Worm (Caenorhabditis elegans) whole organism, L4 larva: ENCODE measurements around the gene K10H10.13.

Experiments
- F49E8.2 ChIP-seq: sonication (generic microtip); optimal IDR thresholded peaks from 2 replicates; lab custom pipeline; 2016; ENCODE audit warnings: missing compliant biosample characterization, mild to moderate bottlenecking, missing genetic modification characterization, borderline replicate concordance
- R02D3.7 ChIP-seq: fragments of 150-350 bp; sonication (generic microtip); optimal IDR thresholded peaks from 3 replicates; lab custom pipeline; 2014; ENCODE audit warnings: missing biosample characterization, missing genetic modification characterization
- T26A8.4 ChIP-seq: fragments of 200-800 bp; sonication (Bioruptor generic); IDR thresholded peaks from 2 replicates; pipeline ENCODE4 v1.3.6; 2022; ENCODE audit warnings: missing genetic modification characterization, missing compliant biosample characterization
- Y48G9A.11 ChIP-seq: fragments of 200-800 bp; sonication (Bioruptor generic); IDR thresholded peaks from 2 replicates; pipeline ENCODE4 v1.3.6; 2022; ENCODE audit warnings: missing genetic modification reagents, missing genetic modification characterization, missing compliant biosample characterization
- aha-1 ChIP-seq: fragments of 150-350 bp; peaks from one replicate; lab custom pipeline; 2014; ENCODE audit warnings: missing biosample characterization, missing genetic modification characterization
- aly-2 ChIP-seq: sonication (generic microtip); optimal IDR thresholded peaks from 2 replicates; lab custom pipeline; 2018; ENCODE audit warnings: missing biosample characterization, missing genetic modification characterization
- ama-1 ChIP-seq: fragments of 150-350 bp; optimal IDR thresholded peaks from 2 replicates; lab custom pipeline; 2014; ENCODE audit warnings: inconsistent platforms, mixed read lengths
- arid-1 ChIP-seq: fragments of 200-800 bp; sonication (Bioruptor generic); conservative IDR thresholded peaks from 2 replicates; pipeline ENCODE4 v1.3.6; 2022; ENCODE audit warnings: missing genetic modification reagents, missing genetic modification characterization, missing compliant biosample characterization
- ceh-44 ChIP-seq: fragments of 200-800 bp; sonication (Bioruptor generic); IDR thresholded peaks from 2 replicates; pipeline ENCODE4 v1.3.6; 2022; ENCODE audit warnings: missing genetic modification reagents, missing genetic modification characterization, missing compliant biosample characterization
- ceh-62 ChIP-seq: sonication (generic microtip); optimal IDR thresholded peaks from 2 replicates; lab custom pipeline; 2017; ENCODE audit warnings: missing biosample characterization, missing genetic modification characterization
- ceh-82 ChIP-seq: sonication (generic microtip); optimal IDR thresholded peaks from 2 replicates; lab custom pipeline; 2017; ENCODE audit warnings: missing biosample characterization, missing genetic modification characterization
- ces-1 ChIP-seq: fragments of 150-350 bp; sonication (generic microtip); optimal IDR thresholded peaks from 4 replicates; lab custom pipeline; 2014; ENCODE audit warnings: missing biosample characterization, missing genetic modification reagents, missing genetic modification characterization
- daf-16 ChIP-seq, 3 experiments: sonication (generic microtip); optimal IDR thresholded peaks; 2 replicates each; lab custom pipeline; 2016 to 2017; ENCODE audit warnings: missing genetic modification characterization in 3 of 3, missing genetic modification reagents in 3 of 3, mild to moderate bottlenecking in 2 of 3, missing compliant biosample characterization in 2 of 3, missing biosample characterization in 1 of 3, moderate library complexity in 1 of 3
- daf-19 ChIP-seq: fragments of 200-800 bp; sonication (Bioruptor generic); conservative IDR thresholded peaks from 2 replicates; pipeline ENCODE4 v1.3.6; 2022; ENCODE audit warnings: missing genetic modification characterization, missing compliant biosample characterization
- dmd-6 ChIP-seq: fragments of 200-800 bp; sonication (Bioruptor generic); IDR thresholded peaks from 2 replicates; pipeline ENCODE4 v1.3.6; 2022; ENCODE audit warnings: missing genetic modification reagents, missing genetic modification characterization, missing compliant biosample characterization
- dmd-8 ChIP-seq: fragments of 200-800 bp; sonication (Bioruptor generic); IDR thresholded peaks from 2 replicates; pipeline ENCODE4 v1.3.6; 2022; ENCODE audit warnings: missing genetic modification characterization, missing compliant biosample characterization
- dpl-1 ChIP-seq: fragments of 150-350 bp; optimal IDR thresholded peaks from 2 replicates; lab custom pipeline; 2014; ENCODE audit warnings: missing biosample characterization, missing genetic modification reagents, missing genetic modification characterization
- duxl-1 ChIP-seq: sonication (generic microtip); optimal IDR thresholded peaks from 2 replicates; lab custom pipeline; 2016; ENCODE audit warnings: mild to moderate bottlenecking, missing genetic modification characterization, moderate library complexity, missing compliant biosample characterization; ENCODE audit not compliant: poor library complexity
- egl-43 ChIP-seq: fragments of 200-800 bp; sonication (Bioruptor generic); IDR thresholded peaks from 2 replicates; pipeline ENCODE4 v1.3.6; 2022; ENCODE audit warnings: missing genetic modification reagents, missing genetic modification characterization, missing compliant biosample characterization
- fkh-10 ChIP-seq: fragments of 150-350 bp; optimal IDR thresholded peaks from 2 replicates; lab custom pipeline; 2014; ENCODE audit warnings: missing biosample characterization, missing genetic modification reagents, missing genetic modification characterization
- gei-8 ChIP-seq: fragments of 200-800 bp; sonication (Bioruptor generic); optimal IDR thresholded peaks from 2 replicates; lab custom pipeline; 2018; ENCODE audit warnings: mild to moderate bottlenecking, missing genetic modification characterization, missing compliant biosample characterization
- hlh-30 ChIP-seq: sonication (generic microtip); optimal IDR thresholded peaks from 2 replicates; lab custom pipeline; 2017; ENCODE audit warnings: antibody characterized with exemption, mild to moderate bottlenecking, missing genetic modification characterization, missing compliant biosample characterization; ENCODE audit not compliant: insufficient read depth
- hmg-1.1 ChIP-seq: fragments of 200-800 bp; sonication (Bioruptor generic); IDR thresholded peaks from 2 replicates; pipeline ENCODE4 v1.3.6; 2022; ENCODE audit warnings: missing genetic modification reagents, missing genetic modification characterization, missing compliant biosample characterization
- lim-7 ChIP-seq: fragments of 200-800 bp; sonication (Bioruptor generic); IDR thresholded peaks from 2 replicates; pipeline ENCODE4 v1.3.6; 2022; ENCODE audit warnings: missing genetic modification characterization, missing compliant biosample characterization
- lin-13 ChIP-seq: fragments of 150-350 bp; optimal IDR thresholded peaks from 2 replicates; lab custom pipeline; 2014; ENCODE audit warnings: missing biosample characterization, missing genetic modification reagents, missing genetic modification characterization
- lin-15B ChIP-seq: fragments of 150-350 bp; sonication (generic microtip); optimal IDR thresholded peaks from 3 replicates; lab custom pipeline; 2014; ENCODE audit warnings: missing biosample characterization, missing genetic modification characterization
- lin-38 ChIP-seq: fragments of 200-800 bp; sonication (Bioruptor generic); IDR thresholded peaks from 2 replicates; pipeline ENCODE4 v1.3.6; 2022; ENCODE audit warnings: missing genetic modification reagents, missing genetic modification characterization, missing compliant biosample characterization
- lin-39 ChIP-seq: fragments of 150-350 bp; optimal IDR thresholded peaks from 2 replicates; lab custom pipeline; 2014; ENCODE audit warnings: missing biosample characterization, missing genetic modification reagents, missing genetic modification characterization
- lir-3 ChIP-seq: sonication (generic microtip); optimal IDR thresholded peaks from 2 replicates; lab custom pipeline; 2016; ENCODE audit warnings: mild to moderate bottlenecking, missing genetic modification characterization, missing compliant biosample characterization
- lsy-2 ChIP-seq, 2 experiments: fragments of 150-350 bp in 1 of 2; sonication (generic microtip) in 1 of 2; optimal IDR thresholded peaks; 2 replicates each; lab custom pipeline; 2014 to 2017; ENCODE audit warnings: missing biosample characterization in 2 of 2, missing genetic modification characterization in 2 of 2
- madf-9 ChIP-seq: fragments of 200-800 bp; sonication (Bioruptor generic); conservative IDR thresholded peaks from 2 replicates; pipeline ENCODE4 v1.3.6; 2022; ENCODE audit warnings: missing genetic modification reagents, missing genetic modification characterization, missing compliant biosample characterization
- mes-2 ChIP-seq: sonication (generic microtip); optimal IDR thresholded peaks from 2 replicates; lab custom pipeline; 2016; ENCODE audit warnings: missing genotype, mild to moderate bottlenecking, missing genetic modification characterization, missing compliant biosample characterization; ENCODE audit not compliant: poor library complexity, severe bottlenecking
- nhr-102 ChIP-seq: sonication (generic microtip); optimal IDR thresholded peaks from 2 replicates; lab custom pipeline; 2016; ENCODE audit warnings: mild to moderate bottlenecking, missing genetic modification characterization, moderate library complexity, missing compliant biosample characterization
- nhr-11 ChIP-seq: fragments of 150-350 bp; optimal IDR thresholded peaks from 2 replicates; lab custom pipeline; 2014; ENCODE audit warnings: missing biosample characterization, missing genetic modification characterization
- nhr-28 ChIP-seq: fragments of 150-350 bp; optimal IDR thresholded peaks from 2 replicates; lab custom pipeline; 2014; ENCODE audit warnings: missing biosample characterization, missing genetic modification characterization
- nhr-42 ChIP-seq: fragments of 200-800 bp; sonication (Bioruptor generic); IDR thresholded peaks from 2 replicates; pipeline ENCODE4 v1.3.6; 2022; ENCODE audit warnings: missing genetic modification characterization, missing compliant biosample characterization
- nhr-6 ChIP-seq: fragments of 150-350 bp; optimal IDR thresholded peaks from 2 replicates; lab custom pipeline; 2014; ENCODE audit warnings: missing biosample characterization, missing genetic modification characterization
- nhr-77 ChIP-seq: fragments of 150-350 bp; optimal IDR thresholded peaks from 2 replicates; lab custom pipeline; 2014; ENCODE audit warnings: missing biosample characterization, missing genetic modification characterization
- php-3 ChIP-seq: fragments of 200-800 bp; sonication (Bioruptor generic); IDR thresholded peaks from 2 replicates; pipeline ENCODE4 v1.3.6; 2022; ENCODE audit warnings: missing genetic modification reagents, missing genetic modification characterization, missing compliant biosample characterization
- pqm-1 ChIP-seq: sonication (generic microtip); optimal IDR thresholded peaks from 2 replicates; lab custom pipeline; 2017; ENCODE audit warnings: missing biosample characterization, missing genetic modification characterization
- saeg-2 ChIP-seq: fragments of 200-800 bp; sonication (Bioruptor generic); IDR thresholded peaks from 2 replicates; pipeline ENCODE4 v1.3.6; 2022; ENCODE audit warnings: missing genetic modification reagents, missing genetic modification characterization, missing compliant biosample characterization
- sdz-12 ChIP-seq: fragments of 200-800 bp; sonication (Bioruptor generic); optimal IDR thresholded peaks from 2 replicates; lab custom pipeline; 2018; ENCODE audit warnings: mild to moderate bottlenecking, missing genetic modification characterization, missing compliant biosample characterization
- snpc-1.2 ChIP-seq: fragments of 200-800 bp; sonication (Bioruptor generic); IDR thresholded peaks from 2 replicates; pipeline ENCODE4 v1.3.6; 2022; ENCODE audit warnings: missing genetic modification reagents, missing genetic modification characterization, missing compliant biosample characterization
- spr-1 ChIP-seq: sonication (generic microtip); optimal IDR thresholded peaks from 2 replicates; lab custom pipeline; 2016; ENCODE audit warnings: mild to moderate bottlenecking, missing genetic modification characterization, missing compliant biosample characterization
- unc-130 ChIP-seq: sonication (generic microtip); optimal IDR thresholded peaks from 2 replicates; lab custom pipeline; 2016; ENCODE audit warnings: missing genetic modification reagents, missing genetic modification characterization, missing compliant biosample characterization
- vab-7 ChIP-seq: fragments of 200-800 bp; sonication (Bioruptor generic); IDR thresholded peaks from 2 replicates; pipeline ENCODE4 v1.3.6; 2022; ENCODE audit warnings: missing genetic modification reagents, missing genetic modification characterization, missing compliant biosample characterization
- zfp-2 ChIP-seq: sonication (generic microtip); optimal IDR thresholded peaks from 2 replicates; lab custom pipeline; 2016; ENCODE audit warnings: mild to moderate bottlenecking, missing genetic modification characterization, missing compliant biosample characterization
- zip-2 ChIP-seq: fragments of 150-350 bp; optimal IDR thresholded peaks from 2 replicates; lab custom pipeline; 2014; ENCODE audit warnings: missing biosample characterization, missing genetic modification characterization
- ztf-11 ChIP-seq: fragments of 150-350 bp; optimal IDR thresholded peaks from 2 replicates; lab custom pipeline; 2014; ENCODE audit warnings: missing biosample characterization, missing genetic modification characterization

Gene K10H10.13

ce11 chrII:14479583-14480245 is 31.4 kb downstream of the K10H10.13 start, which contains the start of gene C13B4.1:
C13B4.1 (minus strand) TSS chrII:14479633.
- TF ChIP-seq Y48G9A.11 (GFP tag; lab: Robert Waterston, UW) (peak; percentile 48; the same call in 1 of the 2 replicates), ztf-11 (tag; lab: Kevin White, UChicago) (no peak), T26A8.4 (GFP tag; lab: Robert Waterston, UW) (no peak), daf-19 (GFP tag; lab: Robert Waterston, UW) (no peak), nhr-42 (GFP tag; lab: Robert Waterston, UW) (no peak), lin-38 (GFP tag; lab: Robert Waterston, UW) (peak; percentile 93), sdz-12 (GFP tag; lab: Kevin White, UChicago) (no peak), fkh-10 (no peak), F49E8.2 (tag; lab: Kevin White, UChicago) (peak; percentile 68), dpl-1 (GFP tag; lab: Kevin White, UChicago) (peak; percentile 23), gei-8 (no peak), mes-2 (tag; lab: Kevin White, UChicago) (peak; percentile 75), aha-1 (peak; percentile 46), snpc-1.2 (GFP tag; lab: Robert Waterston, UW) (0 out of 2 replicates have a peak, but pooled peaks have one; percentile 47), ceh-44 (GFP tag; lab: Robert Waterston, UW) (0 out of 2 replicates have a peak, but pooled peaks have one; percentile 9), ama-1 (lab: Kevin White, UChicago) (no peak), nhr-11 (tag; lab: Kevin White, UChicago) (no peak), madf-9 (GFP tag; lab: Robert Waterston, UW) (no peak), aly-2 (tag; lab: Kevin White, UChicago) (no peak), lin-15B (tag; lab: Kevin White, UChicago) (no peak), unc-130 (GFP tag; lab: Kevin White, UChicago) (peak; percentile 52), lir-3 (tag; lab: Kevin White, UChicago) (no peak), dmd-6 (no peak), nhr-28 (tag; lab: Kevin White, UChicago) (no peak), hlh-30 (tag; lab: Kevin White, UChicago) (no peak), ces-1 (GFP tag; lab: Kevin White, UChicago) (no peak), nhr-102 (tag; lab: Kevin White, UChicago) (no peak), R02D3.7 (tag; lab: Kevin White, UChicago) (no peak), vab-7 (GFP tag; lab: Robert Waterston, UW) (0 out of 2 replicates have a peak, but pooled peaks have one; percentile 19), ceh-62 (no peak)

- TF ChIP-seq lim-7 (GFP tag; lab: Robert Waterston, UW), result no peak; the same call in 1 of the 2 replicates
- no peak for TF ChIP-seq zfp-2 (tag; lab: Kevin White, UChicago)
- TF ChIP-seq lir-3 (tag; lab: Kevin White, UChicago), result no peak
- TF ChIP-seq lin-39 (tag; lab: Kevin White, UChicago), result no peak
- no peak for TF ChIP-seq duxl-1
- TF ChIP-seq F49E8.2 (tag; lab: Kevin White, UChicago), result no peak
- TF ChIP-seq lsy-2 (tag; optimal IDR thresholded peaks at IDR 0.05; lab: Kevin White, UChicago), result peak in 1 of 2 experiments; percentile 16
- TF ChIP-seq php-3, result peak; percentile 19; the same call in 1 of the 2 replicates
- TF ChIP-seq nhr-77 (tag; lab: Kevin White, UChicago), result peak; percentile 58
- 0 out of 2 replicates have a peak, but pooled peaks have one; percentile 27 for TF ChIP-seq madf-9 (GFP tag; lab: Robert Waterston, UW)
- TF ChIP-seq dmd-8 (GFP tag; lab: Robert Waterston, UW), result no peak
- peak; percentile 49; the same call in 1 of the 2 replicates for TF ChIP-seq lin-38 (GFP tag; lab: Robert Waterston, UW)
- TF ChIP-seq nhr-6 (tag; lab: Kevin White, UChicago), result peak; percentile 9
- no peak for TF ChIP-seq arid-1 (GFP tag; lab: Robert Waterston, UW)
- no peak for TF ChIP-seq egl-43 (GFP tag; lab: Robert Waterston, UW)
- TF ChIP-seq hmg-1.1 (GFP tag; lab: Robert Waterston, UW), result peak; percentile 51; the same call in 1 of the 2 replicates
- TF ChIP-seq spr-1 (tag; lab: Kevin White, UChicago), result no peak
- no peak for TF ChIP-seq ceh-82 (tag; lab: Kevin White, UChicago)
- no peak for TF ChIP-seq zip-2 (tag; lab: Kevin White, UChicago)
- TF ChIP-seq lin-13 (GFP tag; lab: Kevin White, UChicago), result no peak
- no peak for TF ChIP-seq daf-16 (GFP tag; optimal IDR thresholded peaks at IDR 0.05; lab: Kevin White, UChicago)
- peak; percentile 64 for TF ChIP-seq daf-16 (tag; optimal IDR thresholded peaks at IDR 0.05; lab: Kevin White, UChicago)
- no peak for TF ChIP-seq pqm-1 (tag; lab: Kevin White, UChicago)
- TF ChIP-seq saeg-2, result no peak
Observed at ce11 chrII:14474700-14475099, 36.4 kb downstream of the K10H10.13 start.
